Worm (Caenorhabditis elegans): ENCODE results near the gene nhr-39.

Gene nhr-39

ce11 chrV:9273587-9273986 lies 29.5 kb upstream of the nhr-39 start (continued):
- no peak for TF ChIP-seq F55B11.4 (tag; optimal IDR thresholded peaks at IDR 0.05; ENCODE audit: borderline replicate concordance, insufficient read depth)
- TF ChIP-seq him-1 (tag; optimal IDR thresholded peaks at IDR 0.05), result no peak
- no peak for TF ChIP-seq F22D6.2 (tag; optimal IDR thresholded peaks at IDR 0.05)
- TF ChIP-seq tbx-9 (tag; optimal IDR thresholded peaks at IDR 0.05; ENCODE audit: borderline replicate concordance), result no peak
- TF ChIP-seq ccch-3 (GFP tag; optimal IDR thresholded peaks at IDR 0.05), result no peak
- TF ChIP-seq nhr-80 (tag; optimal IDR thresholded peaks at IDR 0.05), result no peak

ce11 chrV:9274127-9275042 lies 28.7 kb upstream of the nhr-39 start:
- TF ChIP-seq bed-2 (GFP tag; IDR thresholded peaks at IDR 0.05), result no peak
- no peak for TF ChIP-seq Y95B8A.8 (GFP tag; IDR thresholded peaks at IDR 0.05)
- no peak for TF ChIP-seq ZK185.1 (tag; optimal IDR thresholded peaks at IDR 0.05; ENCODE audit: poor library complexity, severe bottlenecking)
- no peak for TF ChIP-seq mes-4 (tag; optimal IDR thresholded peaks at IDR 0.05)
- no peak for TF ChIP-seq tbp1 (GFP tag; optimal IDR thresholded peaks at IDR 0.05)
- no peak for TF ChIP-seq F49E8.2 (tag; optimal IDR thresholded peaks at IDR 0.05; ENCODE audit: insufficient read depth)
- no peak for TF ChIP-seq nhr-27 (tag; optimal IDR thresholded peaks at IDR 0.05)
- TF ChIP-seq lsy-27 (tag; optimal IDR thresholded peaks at IDR 0.05; ENCODE audit: borderline replicate concordance, insufficient read depth), result no peak
- TF ChIP-seq snpc-4 (GFP tag; optimal IDR thresholded peaks at IDR 0.05), result no peak
- TF ChIP-seq snpc-4 (tag; optimal IDR thresholded peaks at IDR 0.05), result no peak
- no peak for TF ChIP-seq pha-4 (tag; optimal IDR thresholded peaks at IDR 0.05)
- no peak for TF ChIP-seq F33H1.4 (GFP tag; IDR thresholded peaks at IDR 0.05)

ce11 chrV:9282110-9282509 lies 21.0 kb upstream of the nhr-39 start, which contains the start of gene hlh-10:
Gene hlh-10 (minus strand): TSS chrV:9282210.
- no peak for TF ChIP-seq K11D2.4 (GFP tag; IDR thresholded peaks at IDR 0.05)
- no peak for TF ChIP-seq let-526 (GFP tag; IDR thresholded peaks at IDR 0.05)
- TF ChIP-seq somi-1 (GFP tag; optimal IDR thresholded peaks at IDR 0.05), result no peak
- TF ChIP-seq atf-7 (tag; optimal IDR thresholded peaks at IDR 0.05), result no peak
- no peak for TF ChIP-seq Y56A3A.18 (GFP tag; IDR thresholded peaks at IDR 0.05)
- no peak for TF ChIP-seq snpc-1.1 (tag; optimal IDR thresholded peaks at IDR 0.05; ENCODE audit: insufficient read depth)
- TF ChIP-seq snpc-1.3 (tag; optimal IDR thresholded peaks at IDR 0.05; ENCODE audit: insufficient read depth), result no peak
- no peak for TF ChIP-seq nhr-27 (tag; optimal IDR thresholded peaks at IDR 0.05)
- TF ChIP-seq zfh-2 (GFP tag; conservative IDR thresholded peaks at IDR 0.05), result no peak
- TF ChIP-seq attf-6 (GFP tag; IDR thresholded peaks at IDR 0.05), result no peak

- TF ChIP-seq repo-1 (tag; optimal IDR thresholded peaks at IDR 0.05) (no peak), let-526 (GFP tag; IDR thresholded peaks at IDR 0.05) (no peak), snpc-3.4 (tag; optimal IDR thresholded peaks at IDR 0.05) (no peak), ceh-79 (tag; optimal IDR thresholded peaks at IDR 0.05) (no peak)
These were observed 19.7 kb upstream of the nhr-39 start for ce11 chrV:9283452-9283851.

ce11 chrV:9287460-9287859 lies 15.7 kb upstream of the nhr-39 start, which contains the start of gene lron-2:
Gene lron-2 (minus strand): TSS chrV:9287560.
- no peak for TF ChIP-seq ztf-25 (GFP tag; IDR thresholded peaks at IDR 0.05)
- no peak for TF ChIP-seq hsf-1 (GFP tag; IDR thresholded peaks at IDR 0.05)
- no peak for TF ChIP-seq B0019.2 (GFP tag; conservative IDR thresholded peaks at IDR 0.05)
- no peak for TF ChIP-seq dpl-1 (GFP tag; optimal IDR thresholded peaks at IDR 0.05)
- 0 out of 2 replicates have a peak, but pooled peaks have one; percentile 27 for TF ChIP-seq zfh-2 (GFP tag; conservative IDR thresholded peaks at IDR 0.05)
